Fruit fly (Drosophila melanogaster) whole organism, wandering third instar larva: ENCODE measurements around the gene CG15199.

ENCODE experiments used
- CG32264 ChIP-seq: fragments of 200-800 bp; sonication (Bioruptor generic); optimal IDR thresholded peaks from 2 replicates; lab custom pipeline; 2016; ENCODE audit warnings: missing biosample characterization, missing genetic modification characterization
- Dfd ChIP-seq: fragments of >200 bp; optimal IDR thresholded peaks from 2 replicates; lab custom pipeline; 2017; ENCODE audit warnings: missing biosample characterization, missing genetic modification characterization
- Dif ChIP-seq: fragments of 200-275, 200-300 bp; sonication (Bioruptor generic); optimal IDR thresholded peaks from 2 replicates; lab custom pipeline; 2018; ENCODE audit warnings: missing biosample characterization, missing genetic modification characterization; ENCODE audit not compliant: partially characterized antibody
- GATAd ChIP-seq: sonication (Bioruptor generic); optimal IDR thresholded peaks from 2 replicates; lab custom pipeline; 2016; ENCODE audit warnings: missing biosample characterization, missing genetic modification characterization
- HLH106 ChIP-seq: fragments of 200-800 bp; optimal IDR thresholded peaks from 3 replicates; lab custom pipeline; 2019; ENCODE audit warnings: missing biosample characterization, mild to moderate bottlenecking, missing genetic modification characterization, moderate library complexity
- Hnf4 ChIP-seq: fragments of 200-800 bp; sonication (Bioruptor generic); optimal IDR thresholded peaks from 2 replicates; lab custom pipeline; 2016; ENCODE audit warnings: missing biosample characterization, mild to moderate bottlenecking, missing genetic modification characterization
- Hr78 ChIP-seq: fragments of >200 bp; optimal IDR thresholded peaks from 2 replicates; lab custom pipeline; 2017; ENCODE audit warnings: missing biosample characterization, missing genetic modification characterization
- Hr83 ChIP-seq: fragments of 200-300 bp; sonication (Bioruptor generic); optimal IDR thresholded peaks from 2 replicates; lab custom pipeline; 2016; ENCODE audit warnings: missing biosample characterization, mild to moderate bottlenecking, missing genetic modification characterization, moderate library complexity; ENCODE audit not compliant: poor library complexity, severe bottlenecking
- Jra ChIP-seq: sonication (Bioruptor generic); optimal IDR thresholded peaks from 2 replicates; lab custom pipeline; 2016; ENCODE audit warnings: missing biosample characterization, missing genetic modification characterization
- Mio ChIP-seq: sonication (Bioruptor generic); optimal IDR thresholded peaks from 2 replicates; lab custom pipeline; 2016; ENCODE audit warnings: missing biosample characterization, missing genetic modification characterization
- Myc ChIP-seq: fragments of >200 bp; optimal IDR thresholded peaks from 2 replicates; lab custom pipeline; 2017
- N ChIP-seq: fragments of >200 bp; optimal IDR thresholded peaks from 2 replicates; lab custom pipeline; 2018; ENCODE audit warnings: missing biosample characterization, missing external identifiers, missing genetic modification characterization
- OdsH ChIP-seq: fragments of 200-800 bp; sonication (Bioruptor generic); optimal IDR thresholded peaks from 2 replicates; lab custom pipeline; 2016; ENCODE audit warnings: missing biosample characterization, mild to moderate bottlenecking, missing genetic modification characterization
- Rel ChIP-seq, 2 experiments: fragments of 200-800 bp; sonication (Bioruptor generic) in 1 of 2; optimal IDR thresholded peaks; 2 replicates in 1 of 2; 3 replicates in 1 of 2; lab custom pipeline; 2016 to 2019; ENCODE audit warnings: mild to moderate bottlenecking in 2 of 2, missing biosample characterization in 2 of 2, missing genetic modification characterization in 2 of 2, moderate library complexity in 1 of 2
- Sp1 ChIP-seq: fragments of 200-800 bp; sonication (Bioruptor generic); optimal IDR thresholded peaks from 3 replicates; lab custom pipeline; 2019; ENCODE audit warnings: missing biosample characterization, mild to moderate bottlenecking, missing genetic modification characterization, moderate library complexity
- Vsx2 ChIP-seq: fragments of 200-300, 225-300 bp; sonication (Bioruptor generic); optimal IDR thresholded peaks from 2 replicates; lab custom pipeline; 2018; ENCODE audit warnings: missing biosample characterization, missing genetic modification characterization; ENCODE audit not compliant: partially characterized antibody
- br ChIP-seq: fragments of 200-800 bp; sonication (Bioruptor generic); optimal IDR thresholded peaks from 2 replicates; lab custom pipeline; 2016; ENCODE audit warnings: missing biosample characterization, missing genetic modification characterization
- brk ChIP-seq: fragments of 200-800 bp; sonication (Bioruptor generic); optimal IDR thresholded peaks from 2 replicates; lab custom pipeline; 2016; ENCODE audit warnings: missing biosample characterization, mild to moderate bottlenecking, missing genetic modification characterization
- dl ChIP-seq, 2 experiments: fragments of 175-275, 200-275 bp in 1 of 2; fragments of 200-275 bp in 1 of 2; sonication (Bioruptor generic); optimal IDR thresholded peaks; lab custom pipeline; 2018; ENCODE audit warnings: mild to moderate bottlenecking in 2 of 2, missing biosample characterization in 2 of 2, missing genetic modification characterization in 2 of 2, moderate library complexity in 2 of 2; ENCODE audit not compliant: partially characterized antibody in 2 of 2, insufficient read depth in 1 of 2
- dmrt93B ChIP-seq: fragments of 200-800 bp; sonication (Bioruptor generic); optimal IDR thresholded peaks from 2 replicates; lab custom pipeline; 2018; ENCODE audit warnings: missing biosample characterization, mild to moderate bottlenecking, missing genetic modification characterization
- dsf ChIP-seq: sonication (Bioruptor generic); optimal IDR thresholded peaks from 2 replicates; lab custom pipeline; 2016; ENCODE audit warnings: missing biosample characterization, missing genetic modification characterization, borderline replicate concordance
- foxo ChIP-seq, 2 experiments: fragments of 200-800 bp; sonication (Bioruptor generic); optimal IDR thresholded peaks; 2 replicates in 1 of 2; 3 replicates in 1 of 2; lab custom pipeline; 2016 to 2017; ENCODE audit warnings: missing biosample characterization in 2 of 2, missing genetic modification characterization in 2 of 2
- fru ChIP-seq: fragments of 200-800 bp; sonication (Bioruptor generic); optimal IDR thresholded peaks from 3 replicates; lab custom pipeline; 2016; ENCODE audit warnings: missing biosample characterization, mild to moderate bottlenecking, missing genetic modification characterization
- h ChIP-seq: fragments of 200-800 bp; sonication (Bioruptor generic); optimal IDR thresholded peaks from 3 replicates; lab custom pipeline; 2016; ENCODE audit warnings: missing biosample characterization, mild to moderate bottlenecking, missing genetic modification characterization
- jim ChIP-seq: fragments of 175-275, 200-325 bp; sonication (Bioruptor generic); optimal IDR thresholded peaks from 2 replicates; lab custom pipeline; 2016; ENCODE audit warnings: missing biosample characterization, mild to moderate bottlenecking, missing genetic modification characterization
- lola ChIP-seq: fragments of >200 bp; optimal IDR thresholded peaks from 2 replicates; lab custom pipeline; 2017; ENCODE audit warnings: missing biosample characterization, missing genetic modification characterization
- pan ChIP-seq: fragments of >200 bp; optimal IDR thresholded peaks from 2 replicates; lab custom pipeline; 2017
- rgr ChIP-seq: fragments of 200-800 bp; sonication (Bioruptor generic); optimal IDR thresholded peaks from 3 replicates; lab custom pipeline; 2016; ENCODE audit warnings: missing biosample characterization, mild to moderate bottlenecking, missing genetic modification characterization
- tai ChIP-seq: sonication (Bioruptor generic); optimal IDR thresholded peaks from 2 replicates; lab custom pipeline; 2016; ENCODE audit warnings: missing biosample characterization, missing genetic modification characterization
- usp ChIP-seq: fragments of >200 bp; optimal IDR thresholded peaks from 2 replicates; lab custom pipeline; 2017; ENCODE audit warnings: missing biosample characterization, missing genetic modification characterization

Gene CG15199

dm6 chrX:11135840-11136586 is 5.6 kb downstream of the CG15199 start:
- TF ChIP-seq Hr78 (GFP tag; lab: Kevin White, UChicago) (no peak), Hnf4 (GFP tag; lab: Kevin White, UChicago) (no peak)

dm6 chrX:11132312-11132711 is 9.3 kb downstream of the CG15199 start, which contains the start of gene CG44385:
TSS of gene CG44385 (minus strand) at chrX:11132412.
- no peak for TF ChIP-seq OdsH (GFP tag; lab: Kevin White, UChicago)
- no peak for TF ChIP-seq Myc (lab: Kevin White, UChicago)
- no peak for TF ChIP-seq GATAd
- no peak for TF ChIP-seq Sp1
- TF ChIP-seq HLH106 (tag; lab: Kevin White, UChicago): no peak
- TF ChIP-seq foxo (GFP tag; optimal IDR thresholded peaks at IDR 0.05; lab: Kevin White, UChicago): no peak
- no peak for TF ChIP-seq jim
- no peak for TF ChIP-seq Rel (GFP tag; optimal IDR thresholded peaks at IDR 0.05; lab: Kevin White, UChicago)
- no peak for TF ChIP-seq Rel (tag; optimal IDR thresholded peaks at IDR 0.05; lab: Kevin White, UChicago)
- TF ChIP-seq fru (GFP tag; lab: Kevin White, UChicago): no peak
- TF ChIP-seq dmrt93B (GFP tag; lab: Kevin White, UChicago): no peak
- no peak for TF ChIP-seq h (GFP tag; lab: Kevin White, UChicago)
- TF ChIP-seq usp: no peak
- TF ChIP-seq Mio: no peak
- TF ChIP-seq Dfd: no peak
- TF ChIP-seq CG32264: no peak
- TF ChIP-seq brk: no peak
- no peak for TF ChIP-seq N (GFP tag; lab: Kevin White, UChicago)

- no peak for TF ChIP-seq GATAd
- peak; percentile 37 for TF ChIP-seq rgr (GFP tag; lab: Kevin White, UChicago)
- TF ChIP-seq pan (lab: Kevin White, UChicago): no peak
- peak; percentile 0 for TF ChIP-seq h (GFP tag; lab: Kevin White, UChicago)
Observed at dm6 chrX:11128828-11129227, 12.8 kb downstream of the CG15199 start, which contains the start of gene SrpRalpha. TSS of gene SrpRalpha (minus strand) at chrX:11129087.

dm6 chrX:11124749-11125508 is 16.7 kb downstream of the CG15199 start, which contains the start of gene Rpt3:
TSS of gene Rpt3 (plus strand) at chrX:11125101.
- TF ChIP-seq foxo (GFP tag; optimal IDR thresholded peaks at IDR 0.05; lab: Kevin White, UChicago) (peak in 1 of 2 experiments; percentile 24), tai (no peak), Hr78 (GFP tag; lab: Kevin White, UChicago) (no peak), dsf (GFP tag; lab: Kevin White, UChicago) (no peak), fru (GFP tag; lab: Kevin White, UChicago) (no peak)
- TF ChIP-seq, all 38 proteins: peak for 1

dm6 chrX:11124126-11124748 is 17.4 kb downstream of the CG15199 start, which contains the start of gene CG11122:
TSS of gene CG11122 (minus strand) at chrX:11124726.
- no peak for TF ChIP-seq h (GFP tag; lab: Kevin White, UChicago)
- TF ChIP-seq Rel (GFP tag; optimal IDR thresholded peaks at IDR 0.05; lab: Kevin White, UChicago): no peak
- peak; percentile 6 for TF ChIP-seq Rel (tag; optimal IDR thresholded peaks at IDR 0.05; lab: Kevin White, UChicago)
- TF ChIP-seq jim: peak; percentile 24

- TF ChIP-seq fru (GFP tag; lab: Kevin White, UChicago) (no peak), foxo (GFP tag; optimal IDR thresholded peaks at IDR 0.05; lab: Kevin White, UChicago) (no peak)
Observed at dm6 chrX:11123561-11123960, 18.1 kb downstream of the CG15199 start.

- TF ChIP-seq pan (lab: Kevin White, UChicago): no peak
- TF ChIP-seq Jra: no peak
- TF ChIP-seq h (GFP tag; lab: Kevin White, UChicago): no peak
- TF ChIP-seq Mio: no peak
- TF ChIP-seq usp: no peak
- no peak for TF ChIP-seq Vsx2 (GFP tag; lab: Kevin White, UChicago)
- no peak for TF ChIP-seq Hr83 (GFP tag; lab: Kevin White, UChicago)
- TF ChIP-seq brk: no peak
- TF ChIP-seq GATAd: no peak
- TF ChIP-seq Rel (GFP tag; optimal IDR thresholded peaks at IDR 0.05; lab: Kevin White, UChicago): no peak
- no peak for TF ChIP-seq Rel (tag; optimal IDR thresholded peaks at IDR 0.05; lab: Kevin White, UChicago)
- no peak for TF ChIP-seq Dif (GFP tag; lab: Kevin White, UChicago)
- TF ChIP-seq br: no peak
- TF ChIP-seq lola (GFP tag; lab: Kevin White, UChicago): no peak
- TF ChIP-seq foxo (GFP tag; optimal IDR thresholded peaks at IDR 0.05; lab: Kevin White, UChicago): no peak
- TF ChIP-seq Myc (lab: Kevin White, UChicago): no peak
- TF ChIP-seq Dfd: no peak
- no peak for TF ChIP-seq dl (GFP tag; optimal IDR thresholded peaks at IDR 0.05; lab: Kevin White, UChicago; ENCODE audit: insufficient read depth in 1 of 2, partially characterized antibody in 2 of 2)
Observed at dm6 chrX:11109670-11110069, 32.0 kb downstream of the CG15199 start.
